Fruit fly (Drosophila melanogaster): ENCODE results near the gene Trx2.

Trx2 gene

dm6 chr2L:9613006-9613690 is at the start of gene Trx2 (continued):
- TF ChIP-seq dmrt11E (tag; optimal IDR thresholded peaks at IDR 0.05), result no peak
- TF ChIP-seq prd (optimal IDR thresholded peaks at IDR 0.05), result no peak
- no peak for TF ChIP-seq prd (GFP tag; IDR thresholded peaks at IDR 0.05)
- TF ChIP-seq CG11723 (GFP tag; optimal IDR thresholded peaks at IDR 0.05), result no peak
- no peak for TF ChIP-seq CG17361 (GFP tag; IDR thresholded peaks at IDR 0.05)
- no peak for TF ChIP-seq CG8089 (GFP tag; optimal IDR thresholded peaks at IDR 0.05)
- TF ChIP-seq pzg (GFP tag; optimal IDR thresholded peaks at IDR 0.05), result peak; percentile 7
- peak; percentile 33; the same call in 1 of the 2 replicates for TF ChIP-seq CG32532 (GFP tag; IDR thresholded peaks at IDR 0.05)
- no peak for TF ChIP-seq CG2712 (tag; optimal IDR thresholded peaks at IDR 0.05)
- no peak for TF ChIP-seq CG14860 (GFP tag; IDR thresholded peaks at IDR 0.05; ENCODE audit: partially characterized antibody)
- no peak for TF ChIP-seq tup (GFP tag; optimal IDR thresholded peaks at IDR 0.05)
- peak; percentile 36 for TF ChIP-seq CG13894 (tag; optimal IDR thresholded peaks at IDR 0.05)
- no peak for TF ChIP-seq CG3838 (GFP tag; optimal IDR thresholded peaks at IDR 0.05)
- no peak for TF ChIP-seq Stat92E (GFP tag; optimal IDR thresholded peaks at IDR 0.05)
- peak; percentile 46 for TF ChIP-seq Kr (GFP tag; optimal IDR thresholded peaks at IDR 0.05)
- TF ChIP-seq Deaf1 (tag; optimal IDR thresholded peaks at IDR 0.05), result peak; percentile 30
- no peak for TF ChIP-seq tx (GFP tag; optimal IDR thresholded peaks at IDR 0.05)
- TF ChIP-seq Hey (tag; optimal IDR thresholded peaks at IDR 0.05), result no peak
- TF ChIP-seq NfI (GFP tag; optimal IDR thresholded peaks at IDR 0.05), result no peak
- no peak for TF ChIP-seq pros (GFP tag; optimal IDR thresholded peaks at IDR 0.05)
- no peak for TF ChIP-seq mld (GFP tag; IDR thresholded peaks at IDR 0.05; ENCODE audit: partially characterized antibody)
- no peak for TF ChIP-seq trh (GFP tag; optimal IDR thresholded peaks at IDR 0.05)
- no peak for TF ChIP-seq bcd (GFP tag; optimal IDR thresholded peaks at IDR 0.05)
- peak; percentile 23 for TF ChIP-seq grn (GFP tag; optimal IDR thresholded peaks at IDR 0.05)
- no peak for TF ChIP-seq zf30C (GFP tag; optimal IDR thresholded peaks at IDR 0.05)
- TF ChIP-seq shn (GFP tag; optimal IDR thresholded peaks at IDR 0.05), result no peak
- peak; percentile 15; the same call in 1 of the 2 replicates for TF ChIP-seq stc (GFP tag; IDR thresholded peaks at IDR 0.05)
- no peak for TF ChIP-seq CG4328 (GFP tag; optimal IDR thresholded peaks at IDR 0.05)
- peak; percentile 24 for TF ChIP-seq CG15514 (GFP tag; optimal IDR thresholded peaks at IDR 0.05)

- TF ChIP-seq gt (GFP tag; IDR thresholded peaks at IDR 0.05) (no peak), onecut (GFP tag; IDR thresholded peaks at IDR 0.05) (no peak), CG10462 (GFP tag; optimal IDR thresholded peaks at IDR 0.05) (no peak), CG16779 (GFP tag; IDR thresholded peaks at IDR 0.05) (no peak), psq (GFP tag; optimal IDR thresholded peaks at IDR 0.05) (no peak), nerfin-2 (GFP tag; IDR thresholded peaks at IDR 0.05; ENCODE audit: partially characterized antibody) (no peak), wor (GFP tag; IDR thresholded peaks at IDR 0.05) (0 out of 2 replicates have a peak, but pooled peaks have one; percentile 14), CTCF (GFP tag; optimal IDR thresholded peaks at IDR 0.05) (no peak), chinmo (GFP tag; IDR thresholded peaks at IDR 0.05; ENCODE audit: partially characterized antibody) (no peak), bab2 (GFP tag; optimal IDR thresholded peaks at IDR 0.05) (no peak), CG34422 (GFP tag; IDR thresholded peaks at IDR 0.05) (0 out of 3 replicates have a peak, but pooled peaks have one; percentile 18), CG7372 (GFP tag; IDR thresholded peaks at IDR 0.05) (no peak), crc (GFP tag; optimal IDR thresholded peaks at IDR 0.05) (no peak), HmgZ (tag; optimal IDR thresholded peaks at IDR 0.05) (no peak), crp (GFP tag; optimal IDR thresholded peaks at IDR 0.05) (no peak), CG11093 (GFP tag; IDR thresholded peaks at IDR 0.05) (no peak), p53 (GFP tag; optimal IDR thresholded peaks at IDR 0.05) (no peak), sim (GFP tag; IDR thresholded peaks at IDR 0.05) (no peak), jumu (GFP tag; optimal IDR thresholded peaks at IDR 0.05) (no peak), prd (optimal IDR thresholded peaks at IDR 0.05) (no peak), prd (GFP tag; IDR thresholded peaks at IDR 0.05) (peak; percentile 29; the same call in 1 of the 3 replicates), Eip74EF (GFP tag; optimal IDR thresholded peaks at IDR 0.05) (peak in 1 of 2 experiments; percentile 25), dysf (GFP tag; IDR thresholded peaks at IDR 0.05) (peak; percentile 64; the same call in 2 of the 3 replicates), CG12391 (tag; optimal IDR thresholded peaks at IDR 0.05) (peak; percentile 49)
These were observed 48.4 kb upstream of the Trx2 start for dm6 chr2L:9564527-9564926.
